Fruit fly (Drosophila melanogaster) ovary, adult (tissue): ENCODE measurements around the gene PXo.

ENCODE experiments used
- CG17801 ChIP-seq: fragments of 200-800 bp; optimal IDR thresholded peaks from 2 replicates; lab custom pipeline; 2019; ENCODE audit warnings: missing biosample characterization, mild to moderate bottlenecking, missing genetic modification characterization, moderate library complexity; ENCODE audit not compliant: partially characterized antibody

PXo gene

dm6 chr3L:5932363-5932914 lies 11.3 kb upstream of the PXo start, which contains the start of gene Rcc1:
Gene Rcc1, minus strand, starts transcription at chr3L:5932773.
- TF ChIP-seq CG17801: peak; percentile 4

- no peak for TF ChIP-seq CG17801
Measured at dm6 chr3L:5927536-5927935, 6.4 kb upstream of the PXo start.

- peak; percentile 74 for TF ChIP-seq CG17801
Measured at dm6 chr3L:5926015-5926988, 5.2 kb upstream of the PXo start.

dm6 chr3L:5923646-5924122 lies 2.6 kb upstream of the PXo start, which contains the start of gene CG33523:
Gene CG33523, plus strand, starts transcription at chr3L:5923862.
- no peak for TF ChIP-seq CG17801

- TF ChIP-seq CG17801: no peak
Measured at dm6 chr3L:5922005-5922685, 1.0 kb upstream of the PXo start, which contains the start of gene CG32407. Gene CG32407, plus strand, starts transcription at chr3L:5922055.

dm6 chr3L:5920778-5921177 lies 338 bp downstream of the PXo start:
- no peak for TF ChIP-seq CG17801

- no peak for TF ChIP-seq CG17801
Measured at dm6 chr3L:5907077-5907476, 14.0 kb downstream of the PXo start, which contains the start of gene CG13288. Gene CG13288, plus strand, starts transcription at chr3L:5907381.

- no peak for TF ChIP-seq CG17801
Measured at dm6 chr3L:5906599-5906998, 14.5 kb downstream of the PXo start, which contains the start of gene CG10486. Gene CG10486, minus strand, starts transcription at chr3L:5906699.

- no peak for TF ChIP-seq CG17801
Measured at dm6 chr3L:5903955-5904354, 17.2 kb downstream of the PXo start, which contains the start of gene CG32413. Gene CG32413, minus strand, starts transcription at chr3L:5904055.

- TF ChIP-seq CG17801: no peak
Measured at dm6 chr3L:5902189-5902765, 18.8 kb downstream of the PXo start, which contains the start of gene QC. Gene QC, minus strand, starts transcription at chr3L:5902456.

- TF ChIP-seq CG17801: peak; percentile 5
Measured at dm6 chr3L:5899305-5899704, 21.8 kb downstream of the PXo start, which contains the start of gene CG32409. Gene CG32409, plus strand, starts transcription at chr3L:5899528.

dm6 chr3L:5897228-5897688 lies 23.9 kb downstream of the PXo start, which contains the start of the genes PolE2 and CG5592:
Gene PolE2, minus strand, starts transcription at chr3L:5897435.
Gene CG5592, plus strand, starts transcription at chr3L:5897638.
- no peak for TF ChIP-seq CG17801

- TF ChIP-seq CG17801: no peak
Measured at dm6 chr3L:5893063-5893462, 28.1 kb downstream of the PXo start.

- TF ChIP-seq CG17801: no peak
Measured at dm6 chr3L:5891812-5892211, 29.3 kb downstream of the PXo start.

dm6 chr3L:5891114-5891513 lies 30.0 kb downstream of the PXo start:
- no peak for TF ChIP-seq CG17801

- no peak for TF ChIP-seq CG17801
Measured at dm6 chr3L:5884735-5885134, 36.4 kb downstream of the PXo start.
